Fruit fly (Drosophila melanogaster): ENCODE data around the gene slgA.

The slgA gene

dm6 chrX:21367363-21368072, 6.3 kb upstream of the slgA start (continued):
- TF ChIP-seq jumu (GFP tag; optimal IDR thresholded peaks at IDR 0.05) (peak; percentile 93), bowl (GFP tag; IDR thresholded peaks at IDR 0.05) (peak; percentile 91), kah (GFP tag; optimal IDR thresholded peaks at IDR 0.05) (peak; percentile 95), CG8281 (tag; optimal IDR thresholded peaks at IDR 0.05) (peak; percentile 91), h (optimal IDR thresholded peaks at IDR 0.05) (no peak), Tbp (GFP tag; optimal IDR thresholded peaks at IDR 0.05) (no peak), danr (GFP tag; IDR thresholded peaks at IDR 0.05) (peak; percentile 96), so (GFP tag; IDR thresholded peaks at IDR 0.05) (peak; percentile 97), Camta (GFP tag; optimal IDR thresholded peaks at IDR 0.05) (peak; percentile 97), tll (GFP tag; optimal IDR thresholded peaks at IDR 0.05) (peak in 1 of 2 experiments; percentile 47), bab2 (GFP tag; optimal IDR thresholded peaks at IDR 0.05) (peak; percentile 95), run (tag; optimal IDR thresholded peaks at IDR 0.05) (peak; percentile 96), CG17359 (tag; optimal IDR thresholded peaks at IDR 0.05) (peak; percentile 98), CG14050 (GFP tag; IDR thresholded peaks at IDR 0.05) (peak; percentile 94), NC2β (GFP tag; optimal IDR thresholded peaks at IDR 0.05) (peak; percentile 93), CG6175 (GFP tag; IDR thresholded peaks at IDR 0.05) (peak; percentile 90), CG6689 (GFP tag; IDR thresholded peaks at IDR 0.05) (peak; percentile 97), CG10147 (GFP tag; optimal IDR thresholded peaks at IDR 0.05) (peak; percentile 96), CG3838 (GFP tag; optimal IDR thresholded peaks at IDR 0.05) (peak; percentile 90), Dfd (GFP tag; optimal IDR thresholded peaks at IDR 0.05) (no peak), zfh2 (GFP tag; optimal IDR thresholded peaks at IDR 0.05) (peak; percentile 97), cad (GFP tag; optimal IDR thresholded peaks at IDR 0.05) (no peak), CG3281 (GFP tag; optimal IDR thresholded peaks at IDR 0.05) (peak; percentile 99), otp (GFP tag; IDR thresholded peaks at IDR 0.05) (peak; percentile 86; the same call in 2 of the 3 replicates), MTF-1 (GFP tag; optimal IDR thresholded peaks at IDR 0.05; ENCODE audit: borderline replicate concordance) (peak; percentile 92), shn (GFP tag; optimal IDR thresholded peaks at IDR 0.05) (peak; percentile 93), D19A (tag; optimal IDR thresholded peaks at IDR 0.05) (peak; percentile 95), lbe (GFP tag; optimal IDR thresholded peaks at IDR 0.05) (peak; percentile 92), NFAT (GFP tag; IDR thresholded peaks at IDR 0.05) (peak; percentile 94), chinmo (GFP tag; IDR thresholded peaks at IDR 0.05; ENCODE audit: partially characterized antibody) (0 out of 4 replicates have a peak, but pooled peaks have one; percentile 45), Mes4 (GFP tag; optimal IDR thresholded peaks at IDR 0.05) (peak; percentile 93), crp (GFP tag; optimal IDR thresholded peaks at IDR 0.05) (peak in 1 of 2 experiments; percentile 56), ap (GFP tag; IDR thresholded peaks at IDR 0.05) (peak; percentile 91), E2f2 (GFP tag; IDR thresholded peaks at IDR 0.05) (peak; percentile 82), Lim3 (GFP tag; IDR thresholded peaks at IDR 0.05) (peak; percentile 90), Sin3A (optimal IDR thresholded peaks at IDR 0.05) (no peak), Hand (GFP tag; optimal IDR thresholded peaks at IDR 0.05) (peak; percentile 96), CG10654 (GFP tag; optimal IDR thresholded peaks at IDR 0.05) (peak; percentile 96), HmgD (GFP tag; optimal IDR thresholded peaks at IDR 0.05) (peak; percentile 88), CkIIα-i1 (GFP tag; IDR thresholded peaks at IDR 0.05) (peak; percentile 78), pnt (GFP tag; optimal IDR thresholded peaks at IDR 0.05) (peak; percentile 94), CG4404 (GFP tag; IDR thresholded peaks at IDR 0.05) (peak; percentile 95), Six4 (GFP tag; optimal IDR thresholded peaks at IDR 0.05) (peak; percentile 95), Sox100B (GFP tag; optimal IDR thresholded peaks at IDR 0.05) (peak; percentile 99), luna (GFP tag; optimal IDR thresholded peaks at IDR 0.05) (peak; percentile 64), CG17568 (GFP tag; optimal IDR thresholded peaks at IDR 0.05) (peak; percentile 95), mirr (GFP tag; optimal IDR thresholded peaks at IDR 0.05) (peak; percentile 97), CG15479 (GFP tag; optimal IDR thresholded peaks at IDR 0.05) (peak; percentile 27), Atf3 (GFP tag; optimal IDR thresholded peaks at IDR 0.05) (peak; percentile 91), p53 (GFP tag; optimal IDR thresholded peaks at IDR 0.05) (peak; percentile 74), CG18011 (GFP tag; optimal IDR thresholded peaks at IDR 0.05) (peak; percentile 90)

All from whole organism, embryonic.